Worm (Caenorhabditis elegans) whole organism, L3 larva: Measurements from ENCODE around the gene mab-10.
"Not testable (repeated sequence)": the region's sequence is repeated elsewhere in the genome, so short reads cannot be mapped to it uniquely, and the experiment has no call there.

Experiments used
- R02D3.7 ChIP-seq: fragments of 150-350 bp; optimal IDR thresholded peaks from 2 replicates; lab custom pipeline; 2014; ENCODE audit warnings: missing biosample characterization, missing genetic modification characterization
- ZK546.5 ChIP-seq: sonication (generic microtip); optimal IDR thresholded peaks from 2 replicates; lab custom pipeline; 2017; ENCODE audit warnings: missing biosample characterization, missing genetic modification characterization
- aly-2 ChIP-seq: fragments of 150-350 bp; optimal IDR thresholded peaks from 2 replicates; lab custom pipeline; 2014; ENCODE audit warnings: missing biosample characterization, missing genetic modification characterization
- ama-1 ChIP-seq: fragments of 150-350 bp; optimal IDR thresholded peaks from 2 replicates; lab custom pipeline; 2018
- ceh-28 ChIP-seq: fragments of 150-350 bp; optimal IDR thresholded peaks from 2 replicates; lab custom pipeline; 2014; ENCODE audit warnings: missing biosample characterization, missing genetic modification reagents, missing genetic modification characterization
- ceh-82 ChIP-seq: fragments of 150-350 bp; optimal IDR thresholded peaks from 2 replicates; lab custom pipeline; 2014; ENCODE audit warnings: missing biosample characterization, missing genetic modification characterization
- ceh-9 ChIP-seq: sonication (generic microtip); optimal IDR thresholded peaks from 2 replicates; lab custom pipeline; 2018; ENCODE audit warnings: missing biosample characterization, missing genetic modification characterization
- daf-12 ChIP-seq: fragments of 150-350 bp; optimal IDR thresholded peaks from 2 replicates; lab custom pipeline; 2014; ENCODE audit warnings: missing biosample characterization, missing genetic modification reagents, missing genetic modification characterization
- egl-27 ChIP-seq: sonication (generic microtip); optimal IDR thresholded peaks from 4 replicates; lab custom pipeline; 2017; ENCODE audit warnings: missing biosample characterization, missing genetic modification reagents, missing genetic modification characterization
- egl-5 ChIP-seq: fragments of 150-350 bp; optimal IDR thresholded peaks from 2 replicates; lab custom pipeline; 2017; ENCODE audit warnings: missing biosample characterization, missing genetic modification reagents, missing genetic modification characterization, inconsistent platforms
- elt-1 ChIP-seq: fragments of 150-350 bp; optimal IDR thresholded peaks from 2 replicates; lab custom pipeline; 2014; ENCODE audit warnings: missing biosample characterization, missing genetic modification characterization
- elt-2 ChIP-seq: sonication (generic microtip); optimal IDR thresholded peaks from 2 replicates; lab custom pipeline; 2016; ENCODE audit warnings: missing genetic modification reagents, mild to moderate bottlenecking, missing genetic modification characterization, missing compliant biosample characterization
- elt-3 ChIP-seq, 3 experiments: fragments of 150-350 bp in 1 of 3; sonication (generic microtip) in 2 of 3; optimal IDR thresholded peaks; 2 replicates in 2 of 3; 4 replicates in 1 of 3; lab custom pipeline; 2014 to 2017; ENCODE audit warnings: missing biosample characterization in 3 of 3, missing genetic modification characterization in 3 of 3
- eor-1 ChIP-seq, 2 experiments: fragments of 150-350 bp; optimal IDR thresholded peaks; 2 replicates each; lab custom pipeline; 2014 to 2018; ENCODE audit warnings: missing biosample characterization in 2 of 2, missing genetic modification characterization in 2 of 2
- fkh-10 ChIP-seq: sonication (generic microtip); optimal IDR thresholded peaks from 2 replicates; lab custom pipeline; 2017; ENCODE audit warnings: missing biosample characterization, missing genetic modification reagents, missing genetic modification characterization
- fkh-2 ChIP-seq: fragments of 150-350 bp; optimal IDR thresholded peaks from 2 replicates; lab custom pipeline; 2014; ENCODE audit warnings: missing biosample characterization, missing genetic modification reagents, missing genetic modification characterization
- fos-1 ChIP-seq: fragments of 150-350 bp; optimal IDR thresholded peaks from 2 replicates; lab custom pipeline; 2014; ENCODE audit warnings: missing biosample characterization, missing genetic modification characterization
- hmg-11 ChIP-seq: sonication (generic microtip); optimal IDR thresholded peaks from 2 replicates; lab custom pipeline; 2016; ENCODE audit warnings: missing genetic modification characterization, missing compliant biosample characterization
- lin-15B ChIP-seq: fragments of 150-350 bp; optimal IDR thresholded peaks from 2 replicates; lab custom pipeline; 2014; ENCODE audit warnings: missing biosample characterization, missing genetic modification characterization
- lin-39 ChIP-seq: fragments of 150-350 bp; optimal IDR thresholded peaks from 2 replicates; lab custom pipeline; 2018; ENCODE audit warnings: missing biosample characterization, missing genetic modification reagents, missing genetic modification characterization
- lsy-12 ChIP-seq: sonication (generic microtip); optimal IDR thresholded peaks from 2 replicates; lab custom pipeline; 2016; ENCODE audit warnings: mild to moderate bottlenecking, missing genetic modification characterization, missing compliant biosample characterization
- mdl-1 ChIP-seq: fragments of 150-350 bp; optimal IDR thresholded peaks from 2 replicates; lab custom pipeline; 2014; ENCODE audit warnings: missing biosample characterization, missing genetic modification characterization
- nfya-1 ChIP-seq: sonication (generic microtip); optimal IDR thresholded peaks from 2 replicates; lab custom pipeline; 2017; ENCODE audit warnings: missing genetic modification characterization, mild to moderate bottlenecking, missing compliant biosample characterization, antibody characterized with exemption, moderate library complexity; ENCODE audit not compliant: insufficient read depth
- nhr-11 ChIP-seq: fragments of 150-350 bp; optimal IDR thresholded peaks from 2 replicates; lab custom pipeline; 2014; ENCODE audit warnings: missing biosample characterization, missing genetic modification characterization
- nhr-12 ChIP-seq: fragments of 150-350 bp; optimal IDR thresholded peaks from 2 replicates; lab custom pipeline; 2014; ENCODE audit warnings: missing biosample characterization, missing genetic modification characterization
- nhr-23 ChIP-seq: fragments of 150-350 bp; optimal IDR thresholded peaks from 2 replicates; lab custom pipeline; 2014; ENCODE audit warnings: missing biosample characterization, missing genetic modification reagents, missing genetic modification characterization
- nhr-237 ChIP-seq: fragments of 150-350 bp; optimal IDR thresholded peaks from 2 replicates; lab custom pipeline; 2014; ENCODE audit warnings: missing biosample characterization, missing genetic modification characterization
- nhr-25 ChIP-seq: sonication (generic microtip); optimal IDR thresholded peaks from 2 replicates; lab custom pipeline; 2017; ENCODE audit warnings: missing biosample characterization, missing genetic modification characterization
- nhr-43 ChIP-seq: sonication (generic microtip); optimal IDR thresholded peaks from 2 replicates; lab custom pipeline; 2016; ENCODE audit warnings: mild to moderate bottlenecking, missing genetic modification characterization, missing compliant biosample characterization; ENCODE audit not compliant: poor library complexity, severe bottlenecking
- nhr-67 ChIP-seq: fragments of 150-350 bp; optimal IDR thresholded peaks from 2 replicates; lab custom pipeline; 2014; ENCODE audit warnings: missing biosample characterization, missing genetic modification characterization
- nhr-76 ChIP-seq: fragments of 150-350 bp; sonication (generic microtip); optimal IDR thresholded peaks from 5 replicates; lab custom pipeline; 2014; ENCODE audit warnings: missing biosample characterization, missing genetic modification characterization
- pha-4 ChIP-seq: fragments of 150-350 bp; optimal IDR thresholded peaks from 2 replicates; lab custom pipeline; 2014; ENCODE audit warnings: missing biosample characterization, missing genetic modification reagents, missing genetic modification characterization
- pqm-1 ChIP-seq: fragments of 150-350 bp; optimal IDR thresholded peaks from 2 replicates; lab custom pipeline; 2017; ENCODE audit warnings: missing biosample characterization, missing genetic modification characterization, inconsistent platforms
- skn-1 ChIP-seq: fragments of 150-350 bp; optimal IDR thresholded peaks from 2 replicates; lab custom pipeline; 2014; ENCODE audit warnings: missing biosample characterization, missing genetic modification characterization
- snpc-4 ChIP-seq: fragments of 150-350 bp; optimal IDR thresholded peaks from 2 replicates; lab custom pipeline; 2014; ENCODE audit warnings: missing biosample characterization, missing genetic modification characterization
- tbx-2 ChIP-seq: sonication (generic microtip); optimal IDR thresholded peaks from 2 replicates; lab custom pipeline; 2016; ENCODE audit warnings: mild to moderate bottlenecking, missing genetic modification characterization, missing compliant biosample characterization
- unc-62 ChIP-seq: fragments of 150-350 bp; sonication (generic microtip); optimal IDR thresholded peaks from 4 replicates; lab custom pipeline; 2014; ENCODE audit warnings: missing biosample characterization, missing genetic modification reagents, missing genetic modification characterization
- zag-1 ChIP-seq: fragments of 150-350 bp; optimal IDR thresholded peaks from 2 replicates; lab custom pipeline; 2014; ENCODE audit warnings: missing biosample characterization, missing genetic modification characterization
- ztf-4 ChIP-seq: fragments of 150-350 bp; optimal IDR thresholded peaks from 2 replicates; lab custom pipeline; 2014; ENCODE audit warnings: missing biosample characterization, missing genetic modification characterization

Gene mab-10

ce11 chrII:10493034-10493433 is 34.9 kb upstream of the mab-10 start, which contains the start of gene ZK666.8:
Gene ZK666.8 (minus strand): TSS chrII:10493134.
- TF ChIP-seq tbx-2 (tag; lab: Kevin White, UChicago); nfya-1 (tag; lab: Kevin White, UChicago); eor-1 (tag; optimal IDR thresholded peaks at IDR 0.05; lab: Kevin White, UChicago): not testable (repeated sequence)

- TF ChIP-seq nhr-12 (tag; lab: Kevin White, UChicago), result no peak
- no peak for TF ChIP-seq nhr-237
- TF ChIP-seq pha-4 (tag; lab: Kevin White, UChicago), result no peak
- TF ChIP-seq, all 47 proteins: peak for 0
These were observed 33.4 kb upstream of the mab-10 start, which contains the start of gene ZK666.14 for ce11 chrII:10494467-10494866. Gene ZK666.14 (plus strand): TSS chrII:10494767.

ce11 chrII:10495912-10496311 is 32.0 kb upstream of the mab-10 start, which contains the start of gene ZK666.12:
Gene ZK666.12 (plus strand): TSS chrII:10496212.
- TF ChIP-seq ceh-82 (tag; lab: Kevin White, UChicago) (no peak), nhr-11 (tag; lab: Kevin White, UChicago) (no peak), fkh-10 (no peak), daf-12 (tag; lab: Kevin White, UChicago) (no peak), hmg-11 (tag; lab: Kevin White, UChicago) (no peak)

- TF ChIP-seq elt-1 (no peak), nhr-237 (no peak), skn-1 (tag; lab: Kevin White, UChicago) (no peak), fkh-2 (tag; lab: Kevin White, UChicago) (no peak), zag-1 (no peak), ztf-4 (no peak), elt-3 (tag; optimal IDR thresholded peaks at IDR 0.05; lab: Kevin White, UChicago) (peak in 1 of 3 experiments; percentile 16), lin-15B (tag; lab: Kevin White, UChicago) (no peak), egl-27 (tag; lab: Kevin White, UChicago) (no peak), nhr-23 (peak; percentile 82), daf-12 (tag; lab: Kevin White, UChicago) (no peak), fkh-10 (no peak), nhr-25 (tag; lab: Kevin White, UChicago) (peak; percentile 76), ceh-28 (tag; lab: Kevin White, UChicago) (no peak), aly-2 (tag; lab: Kevin White, UChicago) (no peak)
These were observed 27.2 kb upstream of the mab-10 start for ce11 chrII:10500674-10501073.

- TF ChIP-seq nhr-43 (peak; percentile 74), snpc-4 (tag; lab: Kevin White, UChicago) (no peak), ZK546.5 (tag; lab: Kevin White, UChicago) (no peak), lin-15B (tag; lab: Kevin White, UChicago) (peak; percentile 52), unc-62 (GFP tag; lab: Kevin White, UChicago) (peak; percentile 77), ceh-28 (tag; lab: Kevin White, UChicago) (peak; percentile 30), ama-1 (peak; percentile 67), lin-39 (peak; percentile 50), elt-2 (tag; lab: Kevin White, UChicago) (no peak), pha-4 (tag; lab: Kevin White, UChicago) (peak; percentile 9), fkh-10 (no peak), nfya-1 (tag; lab: Kevin White, UChicago) (peak; percentile 79), R02D3.7 (tag; lab: Kevin White, UChicago) (peak; percentile 22), mdl-1 (peak; percentile 39), skn-1 (tag; lab: Kevin White, UChicago) (peak; percentile 69), fos-1 (tag; lab: Kevin White, UChicago) (no peak), elt-1 (peak; percentile 59), egl-5 (peak; percentile 51), zag-1 (no peak), nhr-76 (tag; lab: Kevin White, UChicago) (no peak), nhr-67 (no peak), aly-2 (tag; lab: Kevin White, UChicago) (no peak), ceh-9 (tag; lab: Kevin White, UChicago) (no peak), nhr-23 (peak; percentile 55), ceh-82 (tag; lab: Kevin White, UChicago) (no peak), egl-27 (tag; lab: Kevin White, UChicago) (no peak), lsy-12 (tag; lab: Kevin White, UChicago) (peak; percentile 46), pqm-1 (tag; lab: Kevin White, UChicago) (peak; percentile 38), nhr-11 (tag; lab: Kevin White, UChicago) (no peak), nhr-12 (tag; lab: Kevin White, UChicago) (no peak), fkh-2 (tag; lab: Kevin White, UChicago) (no peak), nhr-25 (tag; lab: Kevin White, UChicago) (peak; percentile 83), hmg-11 (tag; lab: Kevin White, UChicago) (peak; percentile 51)
These were observed 26.3 kb upstream of the mab-10 start for ce11 chrII:10501578-10501977.
